Worm (Caenorhabditis elegans) whole organism, late embryonic: Measurements from ENCODE around the gene pals-28.

Experiments
- C08G9.2 ChIP-seq: sonication (generic microtip); optimal IDR thresholded peaks from 2 replicates; lab custom pipeline; 2016; ENCODE audit warnings: mild to moderate bottlenecking, missing genetic modification characterization, moderate library complexity, missing compliant biosample characterization
- C38D4.7 ChIP-seq: fragments of 200-800 bp; sonication (Bioruptor generic); optimal IDR thresholded peaks from 2 replicates; lab custom pipeline; 2018; ENCODE audit warnings: mild to moderate bottlenecking, missing genetic modification characterization, moderate library complexity, missing compliant biosample characterization
- F13H6.1 ChIP-seq: sonication (generic microtip); optimal IDR thresholded peaks from 2 replicates; lab custom pipeline; 2016; ENCODE audit warnings: missing genetic modification characterization, missing compliant biosample characterization
- K02D7.2 ChIP-seq: sonication (generic microtip); optimal IDR thresholded peaks from 2 replicates; lab custom pipeline; 2017; ENCODE audit warnings: mild to moderate bottlenecking, missing genetic modification characterization, missing compliant biosample characterization
- K09A11.1 ChIP-seq: sonication (generic microtip); optimal IDR thresholded peaks from 2 replicates; lab custom pipeline; 2017; ENCODE audit warnings: antibody characterized with exemption, mild to moderate bottlenecking, missing genetic modification characterization, missing compliant biosample characterization; ENCODE audit not compliant: insufficient read depth
- T23F11.4 ChIP-seq: fragments of 200-800 bp; sonication (Bioruptor generic); optimal IDR thresholded peaks from 2 replicates; lab custom pipeline; 2018; ENCODE audit warnings: mild to moderate bottlenecking, missing genetic modification characterization, missing compliant biosample characterization
- Y22D7AL.16 ChIP-seq: sonication (generic microtip); optimal IDR thresholded peaks from 2 replicates; lab custom pipeline; 2016; ENCODE audit warnings: missing genetic modification characterization, missing compliant biosample characterization
- ahr-1 ChIP-seq: sonication (generic microtip); optimal IDR thresholded peaks from 2 replicates; lab custom pipeline; 2016; ENCODE audit warnings: missing genetic modification characterization, missing compliant biosample characterization
- ama-1 ChIP-seq: fragments of 150-350 bp; optimal IDR thresholded peaks from 2 replicates; lab custom pipeline; 2014
- ceh-14 ChIP-seq: sonication (generic microtip); optimal IDR thresholded peaks from 2 replicates; lab custom pipeline; 2016; ENCODE audit warnings: missing genotype, missing genetic modification characterization, missing compliant biosample characterization
- ceh-18 ChIP-seq: sonication (generic microtip); optimal IDR thresholded peaks from 2 replicates; lab custom pipeline; 2016; ENCODE audit warnings: missing genetic modification characterization, missing compliant biosample characterization
- ceh-2 ChIP-seq: sonication (generic microtip); optimal IDR thresholded peaks from 2 replicates; lab custom pipeline; 2016; ENCODE audit warnings: missing genotype, missing genetic modification characterization, missing compliant biosample characterization
- ceh-22 ChIP-seq: sonication (generic microtip); optimal IDR thresholded peaks from 2 replicates; lab custom pipeline; 2017; ENCODE audit warnings: missing biosample characterization, missing genetic modification characterization
- ceh-24 ChIP-seq: sonication (generic microtip); optimal IDR thresholded peaks from 2 replicates; lab custom pipeline; 2016; ENCODE audit warnings: mild to moderate bottlenecking, missing genetic modification characterization, missing compliant biosample characterization
- ceh-30 ChIP-seq: fragments of 150-350 bp; optimal IDR thresholded peaks from 2 replicates; lab custom pipeline; 2014; ENCODE audit warnings: missing biosample characterization, missing genetic modification characterization
- ceh-31 ChIP-seq: sonication (generic microtip); optimal IDR thresholded peaks from 2 replicates; lab custom pipeline; 2016; ENCODE audit warnings: missing genetic modification characterization, missing compliant biosample characterization
- ceh-34 ChIP-seq: sonication (generic microtip); optimal IDR thresholded peaks from 2 replicates; lab custom pipeline; 2016; ENCODE audit warnings: mild to moderate bottlenecking, missing genetic modification characterization, missing compliant biosample characterization
- ceh-6 ChIP-seq: fragments of 200-800 bp; sonication (Bioruptor generic); optimal IDR thresholded peaks from 2 replicates; lab custom pipeline; 2018; ENCODE audit warnings: mild to moderate bottlenecking, missing genetic modification characterization, missing compliant biosample characterization
- ceh-9 ChIP-seq: sonication (generic microtip); optimal IDR thresholded peaks from 2 replicates; lab custom pipeline; 2016; ENCODE audit warnings: mild to moderate bottlenecking, missing genetic modification characterization, inconsistent platforms, missing compliant biosample characterization
- che-1 ChIP-seq: sonication (generic microtip); optimal IDR thresholded peaks from 2 replicates; lab custom pipeline; 2016; ENCODE audit warnings: mild to moderate bottlenecking, missing genetic modification characterization, missing compliant biosample characterization
- elt-2 ChIP-seq: sonication (generic microtip); optimal IDR thresholded peaks from 2 replicates; lab custom pipeline; 2016; ENCODE audit warnings: missing genetic modification reagents, missing genetic modification characterization, missing compliant biosample characterization
- elt-4 ChIP-seq: sonication (generic microtip); optimal IDR thresholded peaks from 2 replicates; lab custom pipeline; 2016; ENCODE audit warnings: missing genetic modification characterization, missing compliant biosample characterization
- ets-4 ChIP-seq: sonication (generic microtip); optimal IDR thresholded peaks from 2 replicates; lab custom pipeline; 2016; ENCODE audit warnings: missing genetic modification characterization, missing compliant biosample characterization
- eyg-1 ChIP-seq: sonication (generic microtip); optimal IDR thresholded peaks from 2 replicates; lab custom pipeline; 2016; ENCODE audit warnings: missing genotype, missing genetic modification characterization, missing compliant biosample characterization
- fax-1 ChIP-seq: sonication (generic microtip); optimal IDR thresholded peaks from 2 replicates; lab custom pipeline; 2016; ENCODE audit warnings: missing genotype, missing genetic modification characterization, missing compliant biosample characterization
- fkh-10 ChIP-seq: fragments of 150-350 bp; optimal IDR thresholded peaks from 2 replicates; lab custom pipeline; 2014; ENCODE audit warnings: missing biosample characterization, missing genetic modification reagents, missing genetic modification characterization
- fkh-6 ChIP-seq: sonication (generic microtip); optimal IDR thresholded peaks from 2 replicates; lab custom pipeline; 2016; ENCODE audit warnings: missing genetic modification characterization, missing compliant biosample characterization
- gmeb-2 ChIP-seq: sonication (generic microtip); optimal IDR thresholded peaks from 2 replicates; lab custom pipeline; 2016; ENCODE audit warnings: missing genetic modification characterization, inconsistent platforms, missing compliant biosample characterization
- hlh-6 ChIP-seq: sonication (generic microtip); optimal IDR thresholded peaks from 2 replicates; lab custom pipeline; 2016; ENCODE audit warnings: missing genotype, missing genetic modification characterization, missing compliant biosample characterization
- hlh-8 ChIP-seq: sonication (generic microtip); optimal IDR thresholded peaks from 2 replicates; lab custom pipeline; 2016; ENCODE audit warnings: missing genotype, missing genetic modification characterization, missing compliant biosample characterization
- lim-6 ChIP-seq: sonication (generic microtip); optimal IDR thresholded peaks from 2 replicates; lab custom pipeline; 2016; ENCODE audit warnings: missing genetic modification characterization, missing compliant biosample characterization
- nfya-1 ChIP-seq: sonication (generic microtip); optimal IDR thresholded peaks from 2 replicates; lab custom pipeline; 2017; ENCODE audit warnings: missing genetic modification characterization, mild to moderate bottlenecking, missing compliant biosample characterization, antibody characterized with exemption, moderate library complexity
- nhr-232 ChIP-seq: sonication (generic microtip); optimal IDR thresholded peaks from 2 replicates; lab custom pipeline; 2016; ENCODE audit warnings: missing genetic modification characterization, missing compliant biosample characterization
- npax-4 ChIP-seq: sonication (generic microtip); optimal IDR thresholded peaks from 2 replicates; lab custom pipeline; 2016; ENCODE audit warnings: missing genetic modification characterization, missing compliant biosample characterization
- odd-2 ChIP-seq: sonication (generic microtip); optimal IDR thresholded peaks from 2 replicates; lab custom pipeline; 2017; ENCODE audit warnings: antibody characterized with exemption, mild to moderate bottlenecking, missing genetic modification characterization, missing compliant biosample characterization
- pag-3 ChIP-seq: sonication (generic microtip); optimal IDR thresholded peaks from 2 replicates; lab custom pipeline; 2016; ENCODE audit warnings: missing compliant biosample characterization, missing genetic modification characterization, borderline replicate concordance
- pax-1 ChIP-seq: fragments of 150-350 bp; optimal IDR thresholded peaks from 2 replicates; lab custom pipeline; 2014; ENCODE audit warnings: missing biosample characterization, missing genetic modification characterization
- pha-2 ChIP-seq: sonication (generic microtip); optimal IDR thresholded peaks from 2 replicates; lab custom pipeline; 2017; ENCODE audit warnings: mild to moderate bottlenecking, missing genetic modification characterization, missing compliant biosample characterization
- pha-4 ChIP-seq: fragments of 150-350 bp; optimal IDR thresholded peaks from 2 replicates; lab custom pipeline; 2018; ENCODE audit warnings: missing biosample characterization, missing genetic modification reagents, missing genetic modification characterization
- ref-2 ChIP-seq: sonication (generic microtip); optimal IDR thresholded peaks from 2 replicates; lab custom pipeline; 2016; ENCODE audit warnings: missing genetic modification characterization, missing compliant biosample characterization
- rnt-1 ChIP-seq: sonication (generic microtip); optimal IDR thresholded peaks from 2 replicates; lab custom pipeline; 2016; ENCODE audit warnings: missing genetic modification characterization, missing compliant biosample characterization
- sdc-2 ChIP-seq: sonication (generic microtip); optimal IDR thresholded peaks from 2 replicates; lab custom pipeline; 2016; ENCODE audit warnings: missing genotype, missing genetic modification characterization, missing compliant biosample characterization
- sox-2 ChIP-seq: fragments of 200-800 bp; sonication (Bioruptor generic); IDR thresholded peaks from 2 replicates; pipeline ENCODE4 v1.3.6; 2022; ENCODE audit warnings: missing genetic modification reagents, missing genetic modification characterization, missing compliant biosample characterization
- tbx-2 ChIP-seq: sonication (generic microtip); optimal IDR thresholded peaks from 2 replicates; lab custom pipeline; 2016; ENCODE audit warnings: missing genetic modification characterization, missing compliant biosample characterization
- tbx-7 ChIP-seq: sonication (generic microtip); optimal IDR thresholded peaks from 2 replicates; lab custom pipeline; 2016; ENCODE audit warnings: missing genotype, missing genetic modification characterization, missing compliant biosample characterization
- unc-3 ChIP-seq, 2 experiments: fragments of 200-800 bp in 1 of 2; sonication (Bioruptor generic) in 1 of 2; sonication (generic microtip) in 1 of 2; conservative IDR thresholded peaks in 1 of 2; optimal IDR thresholded peaks in 1 of 2; 2 replicates each; pipeline versions ENCODE4 v1.3.6 to Lab custom; 2016 to 2022; ENCODE audit warnings: missing compliant biosample characterization in 2 of 2, missing genetic modification characterization in 2 of 2, missing genetic modification reagents in 1 of 2
- unc-42 ChIP-seq: sonication (generic microtip); optimal IDR thresholded peaks from 2 replicates; lab custom pipeline; 2016; ENCODE audit warnings: missing genotype, missing genetic modification characterization, missing compliant biosample characterization
- unc-55 ChIP-seq: sonication (generic microtip); optimal IDR thresholded peaks from 2 replicates; lab custom pipeline; 2017; ENCODE audit warnings: missing biosample characterization, missing genetic modification reagents, missing genetic modification characterization
- unc-86 ChIP-seq: sonication (generic microtip); optimal IDR thresholded peaks from 2 replicates; lab custom pipeline; 2016; ENCODE audit warnings: missing genetic modification characterization, missing compliant biosample characterization
- zip-5 ChIP-seq: sonication (generic microtip); optimal IDR thresholded peaks from 2 replicates; lab custom pipeline; 2016; ENCODE audit warnings: missing genetic modification characterization, missing compliant biosample characterization
- ztf-16 ChIP-seq: sonication (generic microtip); optimal IDR thresholded peaks from 2 replicates; lab custom pipeline; 2017; ENCODE audit warnings: missing genetic modification characterization, missing compliant biosample characterization

The pals-28 gene

ce11 chrIII:4384487-4384886 is at the start of gene pals-28:
TSS of gene pals-28 (plus strand) at chrIII:4384787.
- TF ChIP-seq pax-1 = no peak
- no peak for TF ChIP-seq unc-55
- TF ChIP-seq ztf-16 = no peak
- TF ChIP-seq ceh-31 (tag; lab: Kevin White, UChicago) = no peak
- TF ChIP-seq eyg-1 (tag; lab: Kevin White, UChicago) = no peak
- TF ChIP-seq Y22D7AL.16 = no peak

- no peak for TF ChIP-seq fkh-6 (tag; lab: Kevin White, UChicago)
- no peak for TF ChIP-seq sdc-2 (tag; lab: Kevin White, UChicago)
- peak; percentile 26 for TF ChIP-seq nfya-1
- no peak for TF ChIP-seq unc-3 (GFP tag; conservative IDR thresholded peaks at IDR 0.05; lab: Robert Waterston, UW)
- TF ChIP-seq unc-3 (tag; optimal IDR thresholded peaks at IDR 0.05; lab: Kevin White, UChicago) = no peak
- TF ChIP-seq npax-4 = no peak
- no peak for TF ChIP-seq elt-2 (tag; lab: Kevin White, UChicago)
- no peak for TF ChIP-seq fkh-10 (GFP tag; lab: Kevin White, UChicago)
- no peak for TF ChIP-seq ceh-18 (tag; lab: Kevin White, UChicago)
- TF ChIP-seq unc-42 (tag; lab: Kevin White, UChicago) = peak; percentile 14
- TF ChIP-seq ceh-30 (tag; lab: Kevin White, UChicago) = no peak
- TF ChIP-seq K02D7.2 (tag; lab: Kevin White, UChicago) = no peak
- peak; percentile 10 for TF ChIP-seq F13H6.1 (tag; lab: Kevin White, UChicago)
- TF ChIP-seq che-1 (tag; lab: Kevin White, UChicago) = no peak
- TF ChIP-seq hlh-6 = no peak
- no peak for TF ChIP-seq ceh-9 (tag; lab: Kevin White, UChicago)
- peak; percentile 51 for TF ChIP-seq ceh-31 (tag; lab: Kevin White, UChicago)
- no peak for TF ChIP-seq K09A11.1 (tag; lab: Kevin White, UChicago)
- no peak for TF ChIP-seq ceh-24 (tag; lab: Kevin White, UChicago)
- TF ChIP-seq pha-4 = no peak
- no peak for TF ChIP-seq pag-3
- no peak for TF ChIP-seq odd-2 (tag; lab: Kevin White, UChicago)
- TF ChIP-seq C08G9.2 = peak; percentile 19
- peak; percentile 41 for TF ChIP-seq unc-55
- peak; percentile 13 for TF ChIP-seq ceh-14 (tag; lab: Kevin White, UChicago)
These were observed 49.0 kb upstream of the pals-28 start for ce11 chrIII:4335614-4336013.

- no peak for TF ChIP-seq sox-2 (GFP tag; lab: Robert Waterston, UW)
- TF ChIP-seq T23F11.4 = no peak
- TF ChIP-seq rnt-1 (tag; lab: Kevin White, UChicago) = peak; percentile 31
- no peak for TF ChIP-seq nhr-232 (tag; lab: Kevin White, UChicago)
- no peak for TF ChIP-seq K09A11.1 (tag; lab: Kevin White, UChicago)
- peak; percentile 73 for TF ChIP-seq tbx-7 (tag; lab: Kevin White, UChicago)
- TF ChIP-seq ceh-34 (tag; lab: Kevin White, UChicago) = no peak
- no peak for TF ChIP-seq F13H6.1 (tag; lab: Kevin White, UChicago)
- no peak for TF ChIP-seq ama-1 (lab: Kevin White, UChicago)
- no peak for TF ChIP-seq hlh-6
- TF ChIP-seq C08G9.2 = peak; percentile 84
- peak; percentile 80 for TF ChIP-seq ceh-2 (tag; lab: Kevin White, UChicago)
- TF ChIP-seq zip-5 (tag; lab: Kevin White, UChicago) = peak; percentile 44
- no peak for TF ChIP-seq ceh-6
- no peak for TF ChIP-seq ceh-22
- TF ChIP-seq pha-2 = no peak
- peak; percentile 19 for TF ChIP-seq elt-2 (tag; lab: Kevin White, UChicago)
- peak; percentile 44 for TF ChIP-seq ets-4 (tag; lab: Kevin White, UChicago)
- no peak for TF ChIP-seq unc-86 (tag; lab: Kevin White, UChicago)
- peak; percentile 19 for TF ChIP-seq hlh-8 (tag; lab: Kevin White, UChicago)
- no peak for TF ChIP-seq elt-4 (tag; lab: Kevin White, UChicago)
- peak; percentile 35 for TF ChIP-seq ref-2
- TF ChIP-seq fax-1 (tag; lab: Kevin White, UChicago) = no peak
- TF ChIP-seq C38D4.7 = no peak
- no peak for TF ChIP-seq lim-6
- TF ChIP-seq gmeb-2 (tag; lab: Kevin White, UChicago) = no peak
- TF ChIP-seq npax-4 = no peak
- TF ChIP-seq ceh-31 (tag; lab: Kevin White, UChicago) = peak; percentile 77
- no peak for TF ChIP-seq ahr-1 (tag; lab: Kevin White, UChicago)
- TF ChIP-seq tbx-2 (tag; lab: Kevin White, UChicago) = peak; percentile 60
These were observed 41.5 kb upstream of the pals-28 start, which contains the start of the genes B0285.3 and lcmt-1 for ce11 chrIII:4343070-4343469. TSS of gene B0285.3 (minus strand) at chrIII:4343336. TSS of gene lcmt-1 (plus strand) at chrIII:4343446.
